Fruit fly (Drosophila melanogaster) whole organism, prepupa: Measurements from ENCODE around the gene Girdin.

Experiments used
- Blimp-1 ChIP-seq: fragments of 200-800 bp; sonication (Bioruptor generic); optimal IDR thresholded peaks from 3 replicates; lab custom pipeline; 2017; ENCODE audit warnings: missing biosample characterization, missing genetic modification characterization, mild to moderate bottlenecking, moderate library complexity, missing genetic modification reagents
- CG10631 ChIP-seq: fragments of 200-800 bp; sonication (Bioruptor generic); optimal IDR thresholded peaks from 2 replicates; lab custom pipeline; 2016; ENCODE audit warnings: missing biosample characterization, missing genetic modification characterization
- CG11762 ChIP-seq: fragments of 200-800 bp; sonication (Bioruptor generic); optimal IDR thresholded peaks from 3 replicates; lab custom pipeline; 2016; ENCODE audit warnings: missing biosample characterization, missing genetic modification characterization; ENCODE audit not compliant: insufficient read depth
- CG11902 ChIP-seq: fragments of 200-800 bp; sonication (Bioruptor generic); optimal IDR thresholded peaks from 3 replicates; lab custom pipeline; 2016; ENCODE audit warnings: missing biosample characterization, missing genetic modification characterization
- CG1621 ChIP-seq: fragments of 200-800 bp; sonication (Bioruptor generic); optimal IDR thresholded peaks from 3 replicates; lab custom pipeline; 2018; ENCODE audit warnings: missing biosample characterization, mild to moderate bottlenecking, missing genetic modification characterization
- CG16779 ChIP-seq: fragments of 200-800 bp; sonication (Bioruptor generic); optimal IDR thresholded peaks from 3 replicates; lab custom pipeline; 2017; ENCODE audit warnings: missing biosample characterization, mild to moderate bottlenecking, missing genetic modification characterization
- CG3032 ChIP-seq: fragments of 200-800 bp; optimal IDR thresholded peaks from 2 replicates; lab custom pipeline; 2019; ENCODE audit warnings: missing biosample characterization, mild to moderate bottlenecking, missing genetic modification characterization, moderate library complexity
- CG31627 ChIP-seq: fragments of 200-800 bp; sonication (Bioruptor generic); optimal IDR thresholded peaks from 3 replicates; lab custom pipeline; 2016; ENCODE audit warnings: missing biosample characterization, missing genetic modification characterization
- CG4318 ChIP-seq: fragments of 200-800 bp; sonication (Bioruptor generic); optimal IDR thresholded peaks from 3 replicates; lab custom pipeline; 2017; ENCODE audit warnings: missing biosample characterization, mild to moderate bottlenecking, missing genetic modification characterization
- CG6792 ChIP-seq: fragments of 200-800 bp; sonication (Bioruptor generic); optimal IDR thresholded peaks from 3 replicates; lab custom pipeline; 2016; ENCODE audit warnings: missing biosample characterization, missing genetic modification characterization
- CG6808 ChIP-seq: fragments of 200-800 bp; sonication (Bioruptor generic); optimal IDR thresholded peaks from 3 replicates; lab custom pipeline; 2017; ENCODE audit warnings: missing biosample characterization, missing genetic modification characterization, mild to moderate bottlenecking, moderate library complexity, missing genetic modification reagents
- CG7368 ChIP-seq: fragments of 200-800 bp; sonication (Bioruptor generic); optimal IDR thresholded peaks from 3 replicates; lab custom pipeline; 2016; ENCODE audit warnings: missing biosample characterization, missing genetic modification characterization
- CG8632 ChIP-seq: fragments of 200-800 bp; sonication (Bioruptor generic); optimal IDR thresholded peaks from 3 replicates; lab custom pipeline; 2016; ENCODE audit warnings: missing biosample characterization, missing genetic modification characterization
- Eip78C ChIP-seq: fragments of 200-800 bp; sonication (Bioruptor generic); peaks from one replicate; lab custom pipeline; 2016; ENCODE audit warnings: missing biosample characterization, missing genetic modification characterization
- Ets96B ChIP-seq: fragments of 200-800 bp; optimal IDR thresholded peaks from 2 replicates; lab custom pipeline; 2019; ENCODE audit warnings: missing biosample characterization, mild to moderate bottlenecking, missing genetic modification characterization, moderate library complexity
- Gug ChIP-seq: fragments of 200-800 bp; sonication (Bioruptor generic); IDR thresholded peaks from 2 replicates; pipeline ENCODE4 v1.3.6; 2022; ENCODE audit warnings: missing biosample characterization, missing genetic modification characterization
- Hr38 ChIP-seq: sonication (Bioruptor generic); optimal IDR thresholded peaks from 2 replicates; lab custom pipeline; 2016; ENCODE audit warnings: missing biosample characterization, missing genetic modification characterization
- Hr39 ChIP-seq: fragments of 200-800 bp; sonication (Bioruptor generic); optimal IDR thresholded peaks from 2 replicates; lab custom pipeline; 2016; ENCODE audit warnings: missing biosample characterization, missing genetic modification characterization
- Met ChIP-seq: fragments of 200-800 bp; sonication (Bioruptor generic); optimal IDR thresholded peaks from 3 replicates; lab custom pipeline; 2016; ENCODE audit warnings: missing biosample characterization, missing genetic modification characterization
- OdsH ChIP-seq: fragments of 200-800 bp; sonication (Bioruptor generic); optimal IDR thresholded peaks from 3 replicates; lab custom pipeline; 2016; ENCODE audit warnings: missing biosample characterization, missing genetic modification characterization
- Sox14 ChIP-seq: fragments of 200-800 bp; sonication (Bioruptor generic); optimal IDR thresholded peaks from 3 replicates; lab custom pipeline; 2016; ENCODE audit warnings: missing biosample characterization, missing genetic modification characterization
- achi ChIP-seq: fragments of 200-800 bp; sonication (Bioruptor generic); optimal IDR thresholded peaks from 3 replicates; lab custom pipeline; 2016; ENCODE audit warnings: missing biosample characterization, missing genetic modification characterization
- cyc ChIP-seq: fragments of 200-800 bp; sonication (Bioruptor generic); optimal IDR thresholded peaks from 3 replicates; lab custom pipeline; 2016; ENCODE audit warnings: missing biosample characterization, missing genetic modification characterization
- dac ChIP-seq: fragments of 200-800 bp; sonication (Bioruptor generic); optimal IDR thresholded peaks from 2 replicates; lab custom pipeline; 2017; ENCODE audit warnings: missing biosample characterization, mild to moderate bottlenecking, missing genetic modification characterization
- dsx ChIP-seq: fragments of 200-800 bp; optimal IDR thresholded peaks from 3 replicates; lab custom pipeline; 2019; ENCODE audit warnings: missing biosample characterization, mild to moderate bottlenecking, missing genetic modification characterization, moderate library complexity; ENCODE audit not compliant: poor library complexity, severe bottlenecking
- eg ChIP-seq: fragments of 200-800 bp; sonication (Bioruptor generic); IDR thresholded peaks from 3 replicates; pipeline ENCODE4 v1.3.6; 2022; ENCODE audit warnings: missing biosample characterization, missing genetic modification characterization
- esn ChIP-seq: fragments of 200-800 bp; sonication (Bioruptor generic); optimal IDR thresholded peaks from 2 replicates; lab custom pipeline; 2016; ENCODE audit warnings: missing biosample characterization, mild to moderate bottlenecking, missing genetic modification characterization, moderate library complexity
- fd85E ChIP-seq: fragments of 200-800 bp; sonication (Bioruptor generic); optimal IDR thresholded peaks from 3 replicates; lab custom pipeline; 2016; ENCODE audit warnings: missing biosample characterization, missing genetic modification characterization
- fkh ChIP-seq: fragments of 200-800 bp; sonication (Bioruptor generic); optimal IDR thresholded peaks from 3 replicates; lab custom pipeline; 2017; ENCODE audit warnings: missing biosample characterization, mild to moderate bottlenecking, missing genetic modification characterization, moderate library complexity
- lz ChIP-seq: fragments of 200-800 bp; sonication (Bioruptor generic); optimal IDR thresholded peaks from 3 replicates; lab custom pipeline; 2016; ENCODE audit warnings: missing biosample characterization, missing genetic modification characterization
- net ChIP-seq: fragments of 200-800 bp; sonication (Bioruptor generic); optimal IDR thresholded peaks from 3 replicates; lab custom pipeline; 2016; ENCODE audit warnings: missing biosample characterization, missing genetic modification characterization
- pdm3 ChIP-seq: fragments of 200-800 bp; sonication (Bioruptor generic); optimal IDR thresholded peaks from 3 replicates; lab custom pipeline; 2016; ENCODE audit warnings: missing biosample characterization, missing genetic modification characterization
- spab ChIP-seq: fragments of 200-800 bp; sonication (Bioruptor generic); optimal IDR thresholded peaks from 2 replicates; lab custom pipeline; 2017; ENCODE audit warnings: missing biosample characterization, mild to moderate bottlenecking, missing genetic modification characterization, missing genetic modification reagents
- topi ChIP-seq: fragments of 200-800 bp; sonication (Bioruptor generic); optimal IDR thresholded peaks from 3 replicates; lab custom pipeline; 2016; ENCODE audit warnings: missing biosample characterization, missing genetic modification characterization

Girdin gene

DNA sequence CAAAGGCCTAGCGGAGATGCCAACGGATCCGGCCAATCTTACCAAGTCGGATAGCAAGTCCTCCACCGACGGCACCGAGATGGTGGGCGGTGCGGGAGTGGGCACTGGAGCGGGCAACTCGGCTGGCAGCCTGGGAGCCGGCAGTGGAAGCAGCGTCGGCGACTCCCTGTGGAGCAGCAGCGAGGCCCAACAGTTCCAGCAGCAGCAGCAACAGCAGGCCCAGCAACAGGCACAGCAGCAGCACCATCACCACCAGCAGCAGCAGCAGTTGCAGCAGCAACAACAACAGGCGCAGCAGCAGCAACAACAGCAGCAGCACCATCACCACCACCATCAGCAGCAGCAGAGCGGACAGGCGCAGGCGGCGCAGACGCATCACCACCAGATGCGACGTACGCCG, 28.4 kb upstream of the Girdin start:
- no peak for TF ChIP-seq CG6808 (GFP tag; lab: Kevin White, UChicago)
- TF ChIP-seq CG4318 (GFP tag; lab: Kevin White, UChicago): no peak
- TF ChIP-seq achi (GFP tag; lab: Kevin White, UChicago): no peak
- TF ChIP-seq OdsH (GFP tag; lab: Kevin White, UChicago): no peak
- no peak for TF ChIP-seq pdm3 (GFP tag; lab: Kevin White, UChicago)
- TF ChIP-seq CG16779: no peak
- TF ChIP-seq fd85E (GFP tag; lab: Kevin White, UChicago): no peak
- TF ChIP-seq Hr39 (GFP tag; lab: Kevin White, UChicago): no peak
- TF ChIP-seq Eip78C: no peak
- TF ChIP-seq CG31627 (GFP tag; lab: Kevin White, UChicago): no peak
- TF ChIP-seq CG7368 (GFP tag; lab: Kevin White, UChicago): no peak
- no peak for TF ChIP-seq lz (GFP tag; lab: Kevin White, UChicago)

DNA sequence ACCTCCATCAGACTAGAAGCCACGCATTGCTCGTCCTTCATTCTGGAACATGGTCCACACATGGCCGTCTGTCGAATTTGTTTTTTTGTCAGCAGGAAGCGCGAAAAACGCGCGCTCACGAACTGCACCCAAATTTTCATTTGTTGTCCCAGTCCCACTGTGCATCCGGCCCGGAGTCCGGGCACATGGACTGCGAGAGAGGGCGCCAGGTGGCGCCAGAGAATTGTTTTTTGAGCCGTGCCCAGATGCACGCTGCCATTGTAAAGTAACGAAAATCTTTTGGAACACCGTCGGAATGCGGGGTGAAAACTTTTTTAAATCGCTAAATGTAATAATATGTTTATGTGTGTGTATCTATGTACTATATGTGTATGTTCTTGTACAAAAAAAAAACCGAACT, 21.1 kb upstream of the Girdin start:
- no peak for TF ChIP-seq lz (GFP tag; lab: Kevin White, UChicago)
- TF ChIP-seq CG6792 (GFP tag; lab: Kevin White, UChicago): no peak
- TF ChIP-seq Hr38: no peak
- TF ChIP-seq Sox14 (GFP tag; lab: Kevin White, UChicago): no peak
- no peak for TF ChIP-seq Met (GFP tag; lab: Kevin White, UChicago)
- TF ChIP-seq CG7368 (GFP tag; lab: Kevin White, UChicago): no peak
- no peak for TF ChIP-seq Eip78C
- no peak for TF ChIP-seq fkh (GFP tag; lab: Kevin White, UChicago)
- no peak for TF ChIP-seq esn (GFP tag; lab: Kevin White, UChicago)
- no peak for TF ChIP-seq dsx (GFP tag; lab: Kevin White, UChicago)
- TF ChIP-seq CG11762 (GFP tag; lab: Kevin White, UChicago): no peak

- TF ChIP-seq esn (GFP tag; lab: Kevin White, UChicago) (peak; percentile 48), eg (no peak), CG1621 (tag; lab: Kevin White, UChicago) (no peak), CG16779 (no peak), topi (no peak), spab (no peak), net (GFP tag; lab: Kevin White, UChicago) (no peak), CG10631 (GFP tag; lab: Kevin White, UChicago) (no peak), CG3032 (peak; percentile 14), CG4318 (GFP tag; lab: Kevin White, UChicago) (no peak), Gug (GFP tag; lab: Robert Waterston, UW) (no peak), Blimp-1 (no peak), CG6808 (GFP tag; lab: Kevin White, UChicago) (no peak), cyc (GFP tag; lab: Kevin White, UChicago) (peak; percentile 21), OdsH (GFP tag; lab: Kevin White, UChicago) (no peak), CG11902 (GFP tag; lab: Kevin White, UChicago) (no peak)
Observed at dm6 chr3L:3159309-3160194, 19.2 kb upstream of the Girdin start, which contains the start of the genes ND-30 and CG15812. ND-30 (minus strand) TSS chr3L:3159578. CG15812 (plus strand) TSS chr3L:3159991.

dm6 chr3L:3161968-3162367, 16.8 kb upstream of the Girdin start, which contains the start of gene rasp:
rasp (plus strand) TSS chr3L:3162180.
- TF ChIP-seq CG11762 (GFP tag; lab: Kevin White, UChicago): no peak
- TF ChIP-seq CG1621 (tag; lab: Kevin White, UChicago): peak; percentile 90
- no peak for TF ChIP-seq CG8632
- no peak for TF ChIP-seq CG3032
- TF ChIP-seq dac (GFP tag; lab: Kevin White, UChicago): no peak
- TF ChIP-seq Ets96B (tag; lab: Kevin White, UChicago): no peak
